Worm (Caenorhabditis elegans): ENCODE results near the gene spk-1.
"Not testable (repeated sequence)": the region's sequence is repeated elsewhere in the genome, so short reads cannot be mapped to it uniquely, and the experiment has no call there.

spk-1 gene

DNA sequence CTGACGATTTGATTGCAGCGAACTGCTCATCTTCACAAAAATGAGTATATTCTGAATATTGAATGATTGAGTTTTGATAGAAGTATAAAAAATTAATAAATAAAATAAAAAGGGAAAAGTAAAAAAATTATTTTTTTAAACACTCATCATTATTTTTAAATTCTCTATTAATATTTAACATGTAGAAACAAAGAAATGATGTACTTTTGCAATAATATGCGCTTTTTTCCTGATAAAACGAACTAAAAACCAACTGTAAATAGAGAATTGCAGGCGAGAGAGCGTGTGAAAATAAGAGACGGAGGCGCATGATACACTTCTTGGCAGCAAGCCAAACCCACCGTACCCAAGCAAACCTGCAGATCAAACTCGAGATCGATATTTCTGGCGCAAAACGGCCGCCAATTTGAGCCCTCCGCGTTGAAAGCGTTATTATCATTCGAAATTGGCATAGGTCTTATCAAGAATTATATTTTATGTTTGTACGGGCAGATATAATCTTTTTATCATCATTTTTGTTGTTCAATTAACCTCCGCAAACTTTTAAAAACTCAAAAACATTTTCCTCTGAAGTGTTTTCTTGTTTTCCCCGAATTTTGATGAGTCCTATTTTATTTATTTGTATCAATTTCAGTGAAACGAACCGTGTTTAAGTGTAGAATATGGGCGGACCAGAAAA is at the start of gene spk-1, which contains the start of gene rheb-1 (continued):
- TF ChIP-seq eyg-1 (tag; optimal IDR thresholded peaks at IDR 0.05) (no peak), che-1 (tag; optimal IDR thresholded peaks at IDR 0.05) (peak; percentile 34), hlh-13 (GFP tag; optimal IDR thresholded peaks at IDR 0.05) (no peak), dmd-4 (tag; optimal IDR thresholded peaks at IDR 0.05; ENCODE audit: borderline replicate concordance) (no peak), ahr-1 (tag; optimal IDR thresholded peaks at IDR 0.05) (no peak), elt-2 (tag; optimal IDR thresholded peaks at IDR 0.05) (peak; percentile 85), fax-1 (tag; optimal IDR thresholded peaks at IDR 0.05) (no peak), ceh-19 (GFP tag; optimal IDR thresholded peaks at IDR 0.05) (no peak), ama-1 (optimal IDR thresholded peaks at IDR 0.05) (no peak), hlh-8 (tag; optimal IDR thresholded peaks at IDR 0.05) (no peak), syd-9 (tag; optimal IDR thresholded peaks at IDR 0.05) (peak; percentile 26), C08G9.2 (tag; optimal IDR thresholded peaks at IDR 0.05) (no peak), pat-9 (tag; optimal IDR thresholded peaks at IDR 0.05) (no peak), K09A11.1 (tag; optimal IDR thresholded peaks at IDR 0.05; ENCODE audit: insufficient read depth) (no peak), lin-11 (tag; optimal IDR thresholded peaks at IDR 0.05) (no peak), ceh-48 (tag; optimal IDR thresholded peaks at IDR 0.05) (peak; percentile 94)

DNA sequence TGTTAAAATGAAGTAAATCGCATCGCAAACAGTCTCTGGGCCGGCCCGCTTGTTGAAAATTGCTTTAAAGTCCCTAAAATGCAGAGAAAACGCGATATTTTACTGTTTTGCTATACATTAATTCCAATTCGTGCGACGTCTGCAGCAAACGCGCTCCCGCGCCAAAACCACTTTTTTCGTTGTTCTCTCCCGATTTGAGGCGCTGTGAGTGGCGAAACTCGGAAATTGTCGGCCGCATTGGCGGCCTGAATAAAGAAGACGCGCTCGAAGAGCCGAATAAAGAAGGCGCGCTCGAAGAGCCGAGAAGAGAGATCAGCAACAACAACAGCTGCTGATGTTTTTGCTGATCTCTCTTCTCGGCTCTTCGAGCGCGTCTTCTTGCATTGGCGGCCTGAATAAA is 48.1 kb upstream of the spk-1 start:
- TF ChIP-seq ceh-31 (tag; optimal IDR thresholded peaks at IDR 0.05), result peak; percentile 49

DNA sequence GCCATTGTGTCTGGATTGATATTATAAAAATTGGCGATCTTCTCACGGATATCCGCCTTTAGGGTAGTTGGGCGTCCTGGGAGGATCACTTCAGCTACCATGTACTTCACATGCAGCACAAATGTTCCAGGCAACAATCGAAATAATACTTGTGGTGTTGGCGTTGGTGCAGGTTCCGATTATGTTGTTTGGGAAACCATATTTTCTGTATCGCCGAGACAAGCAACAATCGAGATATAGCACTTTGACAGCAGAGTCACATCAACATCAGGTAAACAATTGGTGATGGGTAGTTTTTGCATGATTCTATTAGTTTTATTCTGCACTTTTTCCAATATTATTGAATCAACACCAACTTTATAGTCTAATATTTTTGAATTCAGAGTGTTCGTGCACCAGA is 43.1 kb upstream of the spk-1 start, which contains the start of gene T26G10.3:
T26G10.3 (minus strand) TSS at position 101 of the 400 bp plus-strand sequence.
- no peak for TF ChIP-seq ttx-3 (tag; optimal IDR thresholded peaks at IDR 0.05)
- TF ChIP-seq pat-9 (tag; optimal IDR thresholded peaks at IDR 0.05), result no peak
- no peak for TF ChIP-seq lim-6 (tag; optimal IDR thresholded peaks at IDR 0.05)
- TF ChIP-seq rnt-1 (tag; optimal IDR thresholded peaks at IDR 0.05), result no peak
- TF ChIP-seq ref-2 (tag; optimal IDR thresholded peaks at IDR 0.05), result no peak
- TF ChIP-seq F13H6.1 (tag; optimal IDR thresholded peaks at IDR 0.05), result no peak
- TF ChIP-seq T23F11.4 (GFP tag; optimal IDR thresholded peaks at IDR 0.05), result no peak
- TF ChIP-seq Y22D7AL.16 (tag; optimal IDR thresholded peaks at IDR 0.05), result no peak
- no peak for TF ChIP-seq madf-2 (tag; optimal IDR thresholded peaks at IDR 0.05)
- TF ChIP-seq pax-1 (tag; optimal IDR thresholded peaks at IDR 0.05), result no peak
- TF ChIP-seq tbx-2 (tag; optimal IDR thresholded peaks at IDR 0.05), result no peak
- TF ChIP-seq pha-4 (tag; optimal IDR thresholded peaks at IDR 0.05), result no peak
- TF ChIP-seq ceh-2 (tag; optimal IDR thresholded peaks at IDR 0.05), result no peak
- no peak for TF ChIP-seq dve-1 (tag; optimal IDR thresholded peaks at IDR 0.05)
- TF ChIP-seq hlh-15 (tag; optimal IDR thresholded peaks at IDR 0.05), result no peak
- no peak for TF ChIP-seq ceh-19 (GFP tag; optimal IDR thresholded peaks at IDR 0.05)

DNA sequence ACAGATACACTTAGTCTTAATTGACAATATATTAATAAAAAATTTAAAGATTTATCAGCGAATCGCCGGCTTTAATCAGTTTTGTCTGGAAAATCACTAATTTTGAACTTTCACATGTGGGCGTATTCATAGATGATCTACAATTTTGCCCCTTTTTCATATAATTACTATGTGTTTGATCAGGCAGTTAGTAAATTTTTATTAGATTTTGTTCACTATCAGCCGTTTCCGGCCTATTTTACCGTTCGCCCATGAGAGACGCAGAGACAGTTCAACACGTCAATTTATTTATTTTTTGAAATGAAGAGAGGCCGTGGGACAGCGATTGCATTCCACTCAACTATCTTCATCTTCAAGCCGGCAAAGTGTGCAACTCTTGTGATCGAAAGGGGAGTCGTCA is 36.2 kb upstream of the spk-1 start, which contains the start of gene T26G10.4:
T26G10.4 (plus strand) TSS at position 301 of the 400 bp plus-strand sequence.
- TF ChIP-seq mec-3 (tag; optimal IDR thresholded peaks at IDR 0.05; ENCODE audit: borderline replicate concordance); ceh-30 (tag; optimal IDR thresholded peaks at IDR 0.05); nhr-11 (tag; optimal IDR thresholded peaks at IDR 0.05): not testable (repeated sequence)

DNA sequence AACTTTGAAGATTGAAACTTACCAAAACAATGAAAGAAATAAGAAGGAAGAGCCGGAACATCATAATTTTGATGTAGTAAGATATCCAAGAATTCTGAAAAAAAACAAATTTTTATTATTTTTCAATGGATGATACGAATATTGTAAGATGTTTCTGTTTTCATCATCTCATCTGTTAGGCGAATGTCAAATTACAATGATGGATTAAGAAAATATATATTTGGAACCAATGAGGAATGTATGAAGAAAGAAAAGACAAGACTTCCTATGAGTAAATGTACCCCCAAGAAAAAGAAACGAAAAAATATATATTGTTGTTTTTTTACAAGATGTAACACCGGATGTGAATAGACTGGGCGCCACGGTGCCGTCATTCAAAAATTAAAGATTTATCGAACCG is 30.1 kb upstream of the spk-1 start, which contains the start of gene T26G10.5:
T26G10.5 (minus strand) TSS at position 101 of the 400 bp plus-strand sequence.
- no peak for TF ChIP-seq ref-2 (tag; optimal IDR thresholded peaks at IDR 0.05)
- TF ChIP-seq Y22D7AL.16 (tag; optimal IDR thresholded peaks at IDR 0.05), result no peak
- TF ChIP-seq elt-2 (tag; optimal IDR thresholded peaks at IDR 0.05), result no peak
- no peak for TF ChIP-seq fax-1 (tag; optimal IDR thresholded peaks at IDR 0.05)
- TF ChIP-seq ceh-19 (GFP tag; optimal IDR thresholded peaks at IDR 0.05), result no peak
- no peak for TF ChIP-seq syd-9 (tag; optimal IDR thresholded peaks at IDR 0.05)
- TF ChIP-seq C08G9.2 (tag; optimal IDR thresholded peaks at IDR 0.05), result no peak
- TF ChIP-seq ahr-1 (tag; optimal IDR thresholded peaks at IDR 0.05), result no peak
